Fruit fly (Drosophila melanogaster): Measurements from ENCODE around the gene PH4alphaSG1.

The PH4alphaSG1 gene

DNA sequence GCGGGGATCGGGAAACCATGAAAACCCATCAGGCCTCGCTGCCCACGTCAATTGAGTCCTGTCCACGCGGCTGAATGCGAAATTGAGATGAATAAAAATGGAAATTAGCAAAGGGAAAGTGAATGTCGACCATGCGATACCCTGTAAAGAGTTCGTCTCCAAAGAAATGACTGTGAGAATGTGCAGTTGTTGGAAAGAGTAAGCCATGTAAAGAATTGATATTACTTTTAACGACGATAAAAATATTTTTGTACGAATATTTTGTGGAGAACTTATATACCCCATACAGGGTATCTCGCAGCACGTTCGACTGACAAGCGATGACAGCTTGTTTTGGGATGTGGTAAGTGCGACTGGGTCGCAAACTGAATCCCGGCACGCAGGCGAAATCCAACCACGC lies 4.3 kb downstream of the PH4alphaSG1 start (continued):
- TF ChIP-seq odd (GFP tag; optimal IDR thresholded peaks at IDR 0.05) = no peak
- peak; percentile 57; the same call in 2 of the 3 replicates for TF ChIP-seq dysf (GFP tag; IDR thresholded peaks at IDR 0.05)
- no peak for TF ChIP-seq pros (GFP tag; optimal IDR thresholded peaks at IDR 0.05)
- peak; percentile 58 for TF ChIP-seq CG17328 (GFP tag; IDR thresholded peaks at IDR 0.05)
- peak; percentile 21 for TF ChIP-seq zfh2 (GFP tag; optimal IDR thresholded peaks at IDR 0.05)
- no peak for TF ChIP-seq Dll (GFP tag; IDR thresholded peaks at IDR 0.05; ENCODE audit: partially characterized antibody)
- TF ChIP-seq lmd (GFP tag; IDR thresholded peaks at IDR 0.05) = peak; percentile 43; the same call in 1 of the 2 replicates
- TF ChIP-seq CG13296 (GFP tag; optimal IDR thresholded peaks at IDR 0.05) = no peak
- TF ChIP-seq Gug (GFP tag; IDR thresholded peaks at IDR 0.05) = no peak
- peak; percentile 4 for TF ChIP-seq Dad (GFP tag; optimal IDR thresholded peaks at IDR 0.05)
- 0 out of 3 replicates have a peak, but pooled peaks have one; percentile 49 for TF ChIP-seq CG11695 (GFP tag; IDR thresholded peaks at IDR 0.05)
- no peak for TF ChIP-seq cas (GFP tag; IDR thresholded peaks at IDR 0.05)
- no peak for TF ChIP-seq CG10979 (tag; optimal IDR thresholded peaks at IDR 0.05)
- TF ChIP-seq CG7963 (GFP tag; IDR thresholded peaks at IDR 0.05; ENCODE audit: partially characterized antibody) = no peak
- 0 out of 2 replicates have a peak, but pooled peaks have one; percentile 24 for TF ChIP-seq CG31224 (GFP tag; IDR thresholded peaks at IDR 0.05)
- no peak for TF ChIP-seq trem (tag; optimal IDR thresholded peaks at IDR 0.05)
- TF ChIP-seq Deaf1 (tag; optimal IDR thresholded peaks at IDR 0.05) = no peak
- no peak for TF ChIP-seq Ets97D (GFP tag; optimal IDR thresholded peaks at IDR 0.05)
- TF ChIP-seq Dip2 (GFP tag; IDR thresholded peaks at IDR 0.05) = no peak
- TF ChIP-seq Tbp (GFP tag; optimal IDR thresholded peaks at IDR 0.05) = no peak
- no peak for TF ChIP-seq rib (GFP tag; IDR thresholded peaks at IDR 0.05)
- TF ChIP-seq CG10321 (GFP tag; IDR thresholded peaks at IDR 0.05) = no peak
- TF ChIP-seq HHEX (GFP tag; optimal IDR thresholded peaks at IDR 0.05) = peak; percentile 10
- TF ChIP-seq sens (GFP tag) = peak; percentile 88
- no peak for TF ChIP-seq CG31441 (GFP tag; IDR thresholded peaks at IDR 0.05)
- no peak for TF ChIP-seq emc (GFP tag; optimal IDR thresholded peaks at IDR 0.05)
- no peak for TF ChIP-seq Atf-2 (GFP tag; optimal IDR thresholded peaks at IDR 0.05)
- TF ChIP-seq CG8388 (GFP tag; optimal IDR thresholded peaks at IDR 0.05) = no peak
- TF ChIP-seq Hand (GFP tag; optimal IDR thresholded peaks at IDR 0.05) = no peak
- TF ChIP-seq lola (GFP tag; optimal IDR thresholded peaks at IDR 0.05) = no peak
- TF ChIP-seq CG12155 (GFP tag; optimal IDR thresholded peaks at IDR 0.05) = no peak
- no peak for TF ChIP-seq croc (GFP tag; conservative IDR thresholded peaks at IDR 0.05)
- TF ChIP-seq Lim3 (GFP tag; IDR thresholded peaks at IDR 0.05) = no peak
- no peak for TF ChIP-seq eyg (GFP tag; optimal IDR thresholded peaks at IDR 0.05)
- TF ChIP-seq CG18599 (GFP tag; optimal IDR thresholded peaks at IDR 0.05) = peak; percentile 8
- peak; percentile 38; the same call in 1 of the 2 replicates for TF ChIP-seq CG8765 (GFP tag; IDR thresholded peaks at IDR 0.05)
- no peak for TF ChIP-seq CG9797 (GFP tag; optimal IDR thresholded peaks at IDR 0.05)
- TF ChIP-seq CG6813 (GFP tag; optimal IDR thresholded peaks at IDR 0.05) = no peak
- no peak for TF ChIP-seq nerfin-1 (tag; optimal IDR thresholded peaks at IDR 0.05)
- TF ChIP-seq jigr1 (GFP tag; IDR thresholded peaks at IDR 0.05) = no peak
- no peak for TF ChIP-seq gro (GFP tag; optimal IDR thresholded peaks at IDR 0.05)
- TF ChIP-seq pan (optimal IDR thresholded peaks at IDR 0.05) = no peak
- peak in 1 of 2 experiments; percentile 29 for TF ChIP-seq pan (GFP tag; optimal IDR thresholded peaks at IDR 0.05 in 1 of 2, IDR thresholded peaks at IDR 0.05 in 1 of 2)
- no peak for TF ChIP-seq usp (GFP tag; optimal IDR thresholded peaks at IDR 0.05)
- TF ChIP-seq CG16815 (GFP tag; optimal IDR thresholded peaks at IDR 0.05) = peak; percentile 4
- peak in 1 of 2 experiments; percentile 49 for TF ChIP-seq bsh (GFP tag; optimal IDR thresholded peaks at IDR 0.05)
- no peak for TF ChIP-seq so (GFP tag; IDR thresholded peaks at IDR 0.05)
- no peak for TF ChIP-seq nau (GFP tag; optimal IDR thresholded peaks at IDR 0.05)
- 0 out of 2 replicates have a peak, but pooled peaks have one; percentile 9 for TF ChIP-seq CG1024 (GFP tag; IDR thresholded peaks at IDR 0.05)
- TF ChIP-seq CG11398 (GFP tag; optimal IDR thresholded peaks at IDR 0.05) = no peak
- TF ChIP-seq CG16813 (GFP tag; IDR thresholded peaks at IDR 0.05; ENCODE audit: partially characterized antibody) = no peak
